Fruit fly (Drosophila melanogaster): Measurements from ENCODE around the gene Ada2b.

- TF ChIP-seq CTCF (optimal IDR thresholded peaks at IDR 0.05) = no peak
- no peak for TF ChIP-seq CG8478 (optimal IDR thresholded peaks at IDR 0.05)
Observed at dm6 chr3R:8215528-8216189, 24.7 kb downstream of the Ada2b start.
